Fruit fly (Drosophila melanogaster) whole organism, embryonic: ENCODE data around the gene CG9021.

ENCODE experiments used
- ATbp ChIP-seq: fragments of 200-800 bp; sonication (Bioruptor generic); optimal IDR thresholded peaks from 2 replicates; lab custom pipeline; 2017; ENCODE audit warnings: missing biosample characterization, mild to moderate bottlenecking, missing genetic modification characterization, missing genetic modification reagents
- Adf1 ChIP-seq: fragments of 200-800 bp; sonication (Bioruptor generic); IDR thresholded peaks from 2 replicates; pipeline ENCODE4 v1.3.6; 2022; ENCODE audit warnings: missing biosample characterization, missing genetic modification characterization
- CG10274 ChIP-seq: fragments of 200-800 bp; sonication (Bioruptor generic); optimal IDR thresholded peaks from 3 replicates; lab custom pipeline; 2017; ENCODE audit warnings: missing biosample characterization, mild to moderate bottlenecking, missing genetic modification characterization
- CG11695 ChIP-seq: fragments of 200-800 bp; sonication (Bioruptor generic); IDR thresholded peaks from 3 replicates; pipeline ENCODE4 v1.3.6; 2022; ENCODE audit warnings: missing biosample characterization, missing genetic modification characterization
- CG11696 ChIP-seq: fragments of 200-800 bp; sonication (Bioruptor generic); IDR thresholded peaks from 2 replicates; pipeline ENCODE4 v1.3.6; 2022; ENCODE audit warnings: missing biosample characterization, missing genetic modification characterization
- CG12299 ChIP-seq: fragments of 200-800 bp; sonication (Bioruptor generic); optimal IDR thresholded peaks from 2 replicates; lab custom pipeline; 2018; ENCODE audit warnings: missing biosample characterization, mild to moderate bottlenecking, missing genetic modification characterization
- CG1602 ChIP-seq: fragments of 200-800 bp; sonication (Bioruptor generic); optimal IDR thresholded peaks from 3 replicates; lab custom pipeline; 2016; ENCODE audit warnings: missing biosample characterization, missing genetic modification characterization
- CG18011 ChIP-seq: fragments of 200-800 bp; sonication (Bioruptor generic); optimal IDR thresholded peaks from 2 replicates; lab custom pipeline; 2017; ENCODE audit warnings: missing biosample characterization, missing genetic modification characterization, mild to moderate bottlenecking, moderate library complexity, missing genotype
- CG2889 ChIP-seq: fragments of 200-800 bp; sonication (Bioruptor generic); IDR thresholded peaks from 3 replicates; pipeline ENCODE4 v1.3.6; 2022; ENCODE audit warnings: missing biosample characterization, missing genetic modification characterization
- CG3163 ChIP-seq: fragments of 200-800 bp; sonication (Bioruptor generic); optimal IDR thresholded peaks from 3 replicates; lab custom pipeline; 2016; ENCODE audit warnings: missing biosample characterization, missing genetic modification characterization
- CG33557 ChIP-seq: fragments of 200-800 bp; sonication (Bioruptor generic); optimal IDR thresholded peaks from 2 replicates; lab custom pipeline; 2019; ENCODE audit warnings: missing biosample characterization, mild to moderate bottlenecking, missing genetic modification characterization, moderate library complexity
- CG42726 ChIP-seq: fragments of 200-800 bp; sonication (Bioruptor generic); IDR thresholded peaks from 2 replicates; pipeline ENCODE4 v1.3.6; 2022; ENCODE audit warnings: missing biosample characterization, missing genetic modification characterization; ENCODE audit not compliant: partially characterized antibody
- CG4707 ChIP-seq: fragments of 200-800 bp; sonication (Bioruptor generic); optimal IDR thresholded peaks from 2 replicates; lab custom pipeline; 2018; ENCODE audit warnings: missing biosample characterization, mild to moderate bottlenecking, missing genetic modification characterization, moderate library complexity
- CG5953 ChIP-seq: fragments of 200-800 bp; sonication (Bioruptor generic); IDR thresholded peaks from 2 replicates; pipeline ENCODE4 v1.3.6; 2022; ENCODE audit warnings: missing biosample characterization, missing genetic modification characterization
- CG8765 ChIP-seq: fragments of 200-800 bp; sonication (Bioruptor generic); IDR thresholded peaks from 2 replicates; pipeline ENCODE4 v1.3.6; 2022; ENCODE audit warnings: missing biosample characterization, missing genetic modification characterization
- Dbx ChIP-seq: fragments of 200-800 bp; sonication (Bioruptor generic); IDR thresholded peaks from 3 replicates; pipeline ENCODE4 v1.3.6; 2022; ENCODE audit warnings: missing biosample characterization, missing genetic modification characterization
- Doc3 ChIP-seq: fragments of 200-800 bp; sonication (Bioruptor generic); IDR thresholded peaks from 3 replicates; pipeline ENCODE4 v1.3.6; 2022; ENCODE audit warnings: missing biosample characterization, missing genetic modification characterization; ENCODE audit not compliant: partially characterized antibody
- Dref ChIP-seq: fragments of 200-800 bp; sonication (Bioruptor generic); IDR thresholded peaks from 2 replicates; pipeline ENCODE4 v1.3.6; 2022; ENCODE audit warnings: missing biosample characterization, missing genetic modification characterization
- Drgx ChIP-seq: fragments of 200-800 bp; sonication (Bioruptor generic); IDR thresholded peaks from 2 replicates; pipeline ENCODE4 v1.3.6; 2022; ENCODE audit warnings: missing biosample characterization, missing genetic modification characterization
- Fer2 ChIP-seq: fragments of 200-800 bp; sonication (Bioruptor generic); optimal IDR thresholded peaks from 2 replicates; lab custom pipeline; 2018; ENCODE audit warnings: missing biosample characterization, mild to moderate bottlenecking, missing genetic modification characterization, moderate library complexity
- Gsc ChIP-seq: fragments of 200-800 bp; sonication (Bioruptor generic); IDR thresholded peaks from 2 replicates; pipeline ENCODE4 v1.3.6; 2022; ENCODE audit warnings: missing biosample characterization, missing genetic modification characterization
- HLH3B ChIP-seq: fragments of 200-800 bp; sonication (Bioruptor generic); IDR thresholded peaks from 2 replicates; pipeline ENCODE4 v1.3.6; 2022; ENCODE audit warnings: missing biosample characterization, missing genetic modification characterization
- Hr78 ChIP-seq, 2 experiments: fragments of 200-800 bp in 1 of 2; fragments of >200 bp in 1 of 2; sonication (Bioruptor generic) in 1 of 2; optimal IDR thresholded peaks; 2 replicates each; lab custom pipeline; 2017 to 2019; ENCODE audit warnings: missing biosample characterization in 2 of 2, missing genetic modification characterization in 2 of 2, mild to moderate bottlenecking in 1 of 2, moderate library complexity in 1 of 2
- NFAT ChIP-seq: fragments of 200-800 bp; sonication (Bioruptor generic); IDR thresholded peaks from 2 replicates; pipeline ENCODE4 v1.3.6; 2022; ENCODE audit warnings: missing biosample characterization, missing genetic modification characterization
- Nf-YB ChIP-seq: fragments of 200-800 bp; sonication (Bioruptor generic); optimal IDR thresholded peaks from 3 replicates; lab custom pipeline; 2019; ENCODE audit warnings: missing biosample characterization, mild to moderate bottlenecking, missing genetic modification characterization, moderate library complexity
- al ChIP-seq: fragments of 200-800 bp; sonication (Bioruptor generic); IDR thresholded peaks from 2 replicates; pipeline ENCODE4 v1.3.6; 2022; ENCODE audit warnings: missing biosample characterization, missing genetic modification characterization
- amos ChIP-seq: fragments of 200-800 bp; sonication (Bioruptor generic); IDR thresholded peaks from 2 replicates; pipeline ENCODE4 v1.3.6; 2022; ENCODE audit warnings: missing biosample characterization, missing genetic modification characterization; ENCODE audit not compliant: partially characterized antibody
- cg ChIP-seq: fragments of 200-800 bp; sonication (Bioruptor generic); optimal IDR thresholded peaks from 3 replicates; lab custom pipeline; 2019; ENCODE audit warnings: missing biosample characterization, mild to moderate bottlenecking, missing genetic modification characterization, moderate library complexity
- corto ChIP-seq: fragments of 200-800 bp; sonication (Bioruptor generic); optimal IDR thresholded peaks from 2 replicates; lab custom pipeline; 2016; ENCODE audit warnings: missing biosample characterization, mild to moderate bottlenecking, missing genetic modification characterization, moderate library complexity
- crc ChIP-seq: fragments of 200-800 bp; sonication (Bioruptor generic); optimal IDR thresholded peaks from 2 replicates; lab custom pipeline; 2016; ENCODE audit warnings: missing biosample characterization, missing genetic modification characterization
- gem ChIP-seq: fragments of 200-800 bp; sonication (Bioruptor generic); optimal IDR thresholded peaks from 2 replicates; lab custom pipeline; 2019; ENCODE audit warnings: missing biosample characterization, mild to moderate bottlenecking, missing genetic modification characterization, moderate library complexity
- gro ChIP-seq: fragments of 200-800 bp; sonication (Bioruptor generic); optimal IDR thresholded peaks from 2 replicates; lab custom pipeline; 2016; ENCODE audit warnings: missing biosample characterization, missing genetic modification characterization
- onecut ChIP-seq: fragments of 200-800 bp; sonication (Bioruptor generic); IDR thresholded peaks from 2 replicates; pipeline ENCODE4 v1.3.6; 2022; ENCODE audit warnings: missing biosample characterization, missing genetic modification characterization
- pb ChIP-seq: fragments of 200-800 bp; sonication (Bioruptor generic); optimal IDR thresholded peaks from 3 replicates; lab custom pipeline; 2016; ENCODE audit warnings: missing biosample characterization, missing genetic modification characterization
- pros ChIP-seq: fragments of 200-800 bp; sonication (Bioruptor generic); optimal IDR thresholded peaks from 3 replicates; lab custom pipeline; 2019; ENCODE audit warnings: missing biosample characterization, mild to moderate bottlenecking, missing genetic modification characterization, moderate library complexity
- scrt ChIP-seq: fragments of 200-800 bp; sonication (Bioruptor generic); optimal IDR thresholded peaks from 2 replicates; lab custom pipeline; 2018; ENCODE audit warnings: missing biosample characterization, mild to moderate bottlenecking, missing genetic modification characterization, moderate library complexity
- sd ChIP-seq: fragments of 200-800 bp; sonication (Bioruptor generic); optimal IDR thresholded peaks from 3 replicates; lab custom pipeline; 2018; ENCODE audit warnings: missing biosample characterization, mild to moderate bottlenecking, missing genetic modification characterization, moderate library complexity
- seq ChIP-seq: fragments of 200-800 bp; sonication (Bioruptor generic); IDR thresholded peaks from 2 replicates; pipeline ENCODE4 v1.3.6; 2022; ENCODE audit warnings: missing biosample characterization, missing genetic modification characterization
- sr ChIP-seq: fragments of 200-800 bp; sonication (Bioruptor generic); IDR thresholded peaks from 3 replicates; pipeline ENCODE4 v1.3.6; 2022; ENCODE audit warnings: missing biosample characterization, missing genetic modification characterization
- stc ChIP-seq: fragments of 200-800 bp; sonication (Bioruptor generic); IDR thresholded peaks from 2 replicates; pipeline ENCODE4 v1.3.6; 2022; ENCODE audit warnings: missing biosample characterization, missing genetic modification characterization
- tgo ChIP-seq: fragments of 200-800 bp; sonication (Bioruptor generic); IDR thresholded peaks from 3 replicates; pipeline ENCODE4 v1.3.6; 2022; ENCODE audit warnings: missing biosample characterization, missing genetic modification characterization
- tio ChIP-seq: fragments of 200-800 bp; sonication (Bioruptor generic); optimal IDR thresholded peaks from 2 replicates; lab custom pipeline; 2017; ENCODE audit warnings: missing biosample characterization, missing genetic modification characterization, inconsistent platforms
- tll ChIP-seq, 2 experiments: fragments of 200-800 bp in 1 of 2; fragments of >200 bp in 1 of 2; sonication (Bioruptor generic) in 1 of 2; optimal IDR thresholded peaks; 2 replicates each; lab custom pipeline; 2017 to 2019; ENCODE audit warnings: missing biosample characterization in 2 of 2, missing genetic modification characterization in 2 of 2, mild to moderate bottlenecking in 1 of 2, moderate library complexity in 1 of 2
- wek ChIP-seq: fragments of 200-800 bp; sonication (Bioruptor generic); optimal IDR thresholded peaks from 3 replicates; lab custom pipeline; 2018; ENCODE audit warnings: missing biosample characterization, mild to moderate bottlenecking, missing genetic modification characterization, moderate library complexity
- z ChIP-seq: fragments of 200-800 bp; sonication (Bioruptor generic); IDR thresholded peaks from 3 replicates; pipeline ENCODE4 v1.3.6; 2022; ENCODE audit warnings: missing biosample characterization, missing genetic modification characterization
- zen ChIP-seq: fragments of 200-800 bp; sonication (Bioruptor generic); optimal IDR thresholded peaks from 3 replicates; lab custom pipeline; 2018; ENCODE audit warnings: missing biosample characterization, mild to moderate bottlenecking, missing genetic modification characterization, moderate library complexity
- zfh2 ChIP-seq: fragments of 200-800 bp; sonication (Bioruptor generic); optimal IDR thresholded peaks from 2 replicates; lab custom pipeline; 2016; ENCODE audit warnings: missing biosample characterization, missing genetic modification characterization

Gene CG9021

DNA sequence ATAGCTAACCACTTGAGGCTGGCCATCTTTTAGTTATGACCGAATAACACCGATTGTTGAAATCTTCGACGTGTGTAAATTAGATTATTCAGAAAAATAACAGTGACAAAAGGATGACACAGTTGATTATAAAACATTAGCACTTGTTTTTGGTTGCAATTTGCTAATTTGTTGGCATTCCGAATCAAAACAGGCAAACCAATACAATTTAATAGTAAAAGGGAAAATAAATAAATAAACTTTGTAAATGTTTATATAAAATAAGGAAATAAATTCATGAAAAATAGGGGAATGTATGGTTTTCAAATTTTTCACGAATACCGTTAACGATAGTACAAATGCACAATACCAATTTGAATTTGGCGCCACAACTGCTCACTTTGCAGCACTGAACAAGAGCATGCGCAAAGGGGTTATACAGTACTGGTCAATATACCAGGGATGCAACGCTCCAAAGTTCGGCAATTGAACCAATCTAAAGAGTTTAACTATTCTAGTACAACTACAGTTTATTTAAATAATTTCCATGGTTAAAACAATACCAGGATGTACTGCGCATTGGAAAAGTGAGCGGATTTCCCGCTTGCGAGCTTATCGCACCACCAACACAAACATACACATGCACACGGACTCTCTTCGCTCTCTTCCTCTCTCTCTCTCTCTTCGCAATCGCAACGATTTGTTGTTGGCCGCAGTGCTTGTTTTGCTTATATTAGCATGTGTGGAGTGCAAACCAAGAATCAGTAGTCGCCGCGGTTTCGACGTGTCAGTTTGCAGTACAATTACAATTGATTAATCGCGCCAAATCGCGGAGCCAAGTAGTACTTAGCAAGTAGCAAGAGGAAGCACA lies 39.0 kb upstream of the CG9021 start, which contains the start of the genes Sfp26Ad and Gpdh1 (continued):
- TF ChIP-seq Dbx (peak; percentile 80), HLH3B (GFP tag; lab: Robert Waterston, UW) (peak; percentile 71), Gsc (GFP tag; lab: Robert Waterston, UW) (no peak), zen (peak; percentile 25), CG1602 (GFP tag; lab: Kevin White, UChicago) (peak; percentile 79), sr (GFP tag; lab: Robert Waterston, UW) (peak; percentile 59; the same call in 1 of the 3 replicates), z (GFP tag; lab: Robert Waterston, UW) (0 out of 3 replicates have a peak, but pooled peaks have one; percentile 22), CG5953 (GFP tag; lab: Robert Waterston, UW) (peak; percentile 44; the same call in 1 of the 2 replicates), zfh2 (peak; percentile 76), ATbp (GFP tag; lab: Kevin White, UChicago) (peak; percentile 37), al (peak; percentile 48; the same call in 1 of the 2 replicates), CG4707 (peak; percentile 13), Dref (GFP tag; lab: Robert Waterston, UW) (peak; percentile 48; the same call in 1 of the 2 replicates), sd (tag; lab: Kevin White, UChicago) (no peak), Doc3 (GFP tag; lab: Robert Waterston, UW) (no peak; the same call in 2 of the 3 replicates), tgo (GFP tag; lab: Robert Waterston, UW) (peak; percentile 44; the same call in 2 of the 3 replicates), CG42726 (0 out of 2 replicates have a peak, but pooled peaks have one; percentile 17), NFAT (GFP tag; lab: Robert Waterston, UW) (peak; percentile 89), gem (tag; lab: Kevin White, UChicago) (peak; percentile 79), Hr78 (GFP tag; optimal IDR thresholded peaks at IDR 0.05; lab: Kevin White, UChicago) (no peak), seq (GFP tag; lab: Robert Waterston, UW) (peak; percentile 58; the same call in 1 of the 2 replicates), Adf1 (GFP tag; lab: Robert Waterston, UW) (peak; percentile 63; the same call in 1 of the 2 replicates), CG12299 (tag; lab: Kevin White, UChicago) (peak; percentile 64), CG33557 (peak; percentile 45), Nf-YB (GFP tag; lab: Kevin White, UChicago) (peak; percentile 61), corto (GFP tag; lab: Kevin White, UChicago) (peak; percentile 75), Fer2 (tag; lab: Kevin White, UChicago) (peak; percentile 43), pb (GFP tag; lab: Kevin White, UChicago) (peak; percentile 55), CG8765 (no peak), amos (GFP tag; lab: Robert Waterston, UW) (peak; percentile 36), stc (GFP tag; lab: Robert Waterston, UW) (peak; percentile 46), gro (GFP tag; lab: Kevin White, UChicago) (peak; percentile 70), Drgx (GFP tag; lab: Robert Waterston, UW) (0 out of 2 replicates have a peak, but pooled peaks have one; percentile 20), crc (GFP tag; lab: Kevin White, UChicago) (peak; percentile 63), onecut (peak; percentile 45), pros (GFP tag; lab: Kevin White, UChicago) (no peak), CG10274 (GFP tag; lab: Kevin White, UChicago) (no peak), CG11695 (GFP tag; lab: Robert Waterston, UW) (peak; percentile 64; the same call in 2 of the 3 replicates), CG18011 (GFP tag; lab: Kevin White, UChicago) (peak; percentile 62), cg (peak; percentile 95), CG2889 (GFP tag; lab: Robert Waterston, UW) (0 out of 3 replicates have a peak, but pooled peaks have one; percentile 13), CG11696 (no peak), scrt (peak; percentile 36), tio (peak; percentile 48), tll (GFP tag; optimal IDR thresholded peaks at IDR 0.05; lab: Kevin White, UChicago) (peak in 1 of 2 experiments; percentile 12), wek (GFP tag; lab: Kevin White, UChicago) (peak; percentile 99), CG3163 (peak; percentile 80)
